Worm (Caenorhabditis elegans) whole organism, L3 larva: ENCODE measurements around the gene M02D8.7.

Source experiments
- ceh-16 ChIP-seq: sonication (generic microtip); optimal IDR thresholded peaks from 2 replicates; lab custom pipeline; 2017; ENCODE audit warnings: missing biosample characterization, missing genetic modification characterization
- daf-12 ChIP-seq: fragments of 150-350 bp; optimal IDR thresholded peaks from 2 replicates; lab custom pipeline; 2014; ENCODE audit warnings: missing biosample characterization, missing genetic modification reagents, missing genetic modification characterization
- mdl-1 ChIP-seq: fragments of 150-350 bp; optimal IDR thresholded peaks from 2 replicates; lab custom pipeline; 2014; ENCODE audit warnings: missing biosample characterization, missing genetic modification characterization
- nhr-12 ChIP-seq: fragments of 150-350 bp; optimal IDR thresholded peaks from 2 replicates; lab custom pipeline; 2014; ENCODE audit warnings: missing biosample characterization, missing genetic modification characterization
- nhr-237 ChIP-seq: fragments of 150-350 bp; optimal IDR thresholded peaks from 2 replicates; lab custom pipeline; 2014; ENCODE audit warnings: missing biosample characterization, missing genetic modification characterization
- nhr-77 ChIP-seq: fragments of 150-350 bp; optimal IDR thresholded peaks from 2 replicates; lab custom pipeline; 2014; ENCODE audit warnings: missing biosample characterization, missing genetic modification characterization
- skn-1 ChIP-seq: fragments of 150-350 bp; optimal IDR thresholded peaks from 2 replicates; lab custom pipeline; 2014; ENCODE audit warnings: missing biosample characterization, missing genetic modification characterization
- ztf-11 ChIP-seq: fragments of 150-350 bp; optimal IDR thresholded peaks from 2 replicates; lab custom pipeline; 2014; ENCODE audit warnings: missing biosample characterization, missing genetic modification characterization

- TF ChIP-seq ceh-16 (tag; lab: Kevin White, UChicago), result no peak
- TF ChIP-seq nhr-12 (tag; lab: Kevin White, UChicago), result no peak
- TF ChIP-seq nhr-77 (tag; lab: Kevin White, UChicago), result no peak
- no peak for TF ChIP-seq ztf-11
- TF ChIP-seq skn-1 (tag; lab: Kevin White, UChicago), result no peak
- TF ChIP-seq nhr-237 (tag; lab: Kevin White, UChicago), result no peak
- no peak for TF ChIP-seq mdl-1 (tag; lab: Kevin White, UChicago)
- no peak for TF ChIP-seq daf-12 (tag; lab: Kevin White, UChicago)
These were observed 45.0 kb upstream of the M02D8.7 start for ce11 chrX:8787689-8788222.
